Worm (Caenorhabditis elegans): ENCODE data around the gene F47B10.5.

DNA sequence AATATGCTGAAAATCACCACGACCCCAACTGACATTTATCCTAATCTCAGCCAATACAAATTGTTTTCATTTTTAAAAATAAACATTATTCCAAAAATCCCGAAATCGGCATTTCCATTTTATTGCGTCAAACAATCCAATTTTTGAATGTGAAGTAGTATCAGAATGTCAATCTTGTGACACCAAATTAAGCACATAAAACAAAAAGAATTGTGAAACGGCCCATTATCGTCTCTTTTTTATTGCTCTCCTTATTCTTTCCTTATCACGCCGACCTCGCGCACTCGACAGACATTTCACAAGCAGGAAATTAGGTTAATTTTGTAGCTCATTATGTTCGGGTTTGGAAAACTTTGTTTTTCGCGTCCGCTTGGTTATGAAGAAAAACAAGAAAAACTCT is 9.8 kb downstream of the F47B10.5 start, which contains the start of gene T21E8.4:
- TF ChIP-seq sea-2 (GFP tag; IDR thresholded peaks at IDR 0.05) (no peak), mcd-1 (GFP tag; IDR thresholded peaks at IDR 0.05) (no peak), aptf-3 (GFP tag; IDR thresholded peaks at IDR 0.05) (no peak), unc-62 (GFP tag; optimal IDR thresholded peaks at IDR 0.05) (no peak), Y53F4B.3 (GFP tag; IDR thresholded peaks at IDR 0.05) (no peak), ama-1 (optimal IDR thresholded peaks at IDR 0.05) (no peak), ama-1 (GFP tag; optimal IDR thresholded peaks at IDR 0.05) (no peak), Y56A3A.18 (GFP tag; IDR thresholded peaks at IDR 0.05) (no peak)

Data from whole organism, young adult.